Fruit fly (Drosophila melanogaster): Measurements from ENCODE around the gene Cftr.
A peak's percentile ranks its signal among the peaks of the same experiment; 100 is the strongest.

Gene Cftr

DNA sequence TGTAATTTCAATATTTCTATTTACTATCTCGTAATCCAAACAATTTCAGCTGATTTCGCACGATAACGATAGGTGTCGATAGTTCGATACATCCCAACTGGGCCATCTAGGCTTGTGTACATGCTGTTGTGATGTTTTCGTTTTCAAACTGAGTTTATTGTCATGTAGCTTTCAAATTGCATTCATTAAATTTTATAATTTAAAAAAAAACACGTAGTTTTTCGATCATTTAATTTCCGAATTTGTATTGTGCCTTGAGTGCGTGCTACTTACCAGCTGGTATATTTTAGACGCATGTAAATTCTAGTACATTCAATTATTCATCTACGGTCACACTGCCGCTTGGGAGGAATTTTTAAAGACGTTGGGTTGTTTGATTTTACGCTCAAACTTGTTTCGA is 13.4 kb downstream of the Cftr start, which contains the start of the genes CG13623 and ana1 (continued):
- TF ChIP-seq Dfd (GFP tag; optimal IDR thresholded peaks at IDR 0.05) (no peak), sc (optimal IDR thresholded peaks at IDR 0.05) (no peak), sc (GFP tag; optimal IDR thresholded peaks at IDR 0.05) (no peak), klu (GFP tag; IDR thresholded peaks at IDR 0.05) (no peak), sens (GFP tag) (no peak), CG2712 (tag; optimal IDR thresholded peaks at IDR 0.05) (no peak), Tbp (GFP tag; optimal IDR thresholded peaks at IDR 0.05) (no peak), lola (GFP tag; optimal IDR thresholded peaks at IDR 0.05) (no peak), Elba2 (GFP tag; optimal IDR thresholded peaks at IDR 0.05) (peak; percentile 51), lov (optimal IDR thresholded peaks at IDR 0.05) (no peak), lov (GFP tag; IDR thresholded peaks at IDR 0.05) (no peak), vfl (GFP tag; optimal IDR thresholded peaks at IDR 0.05) (no peak), CG2120 (GFP tag; optimal IDR thresholded peaks at IDR 0.05) (no peak), grau (tag; optimal IDR thresholded peaks at IDR 0.05) (no peak), CG3726 (GFP tag; IDR thresholded peaks at IDR 0.05) (no peak), sna (GFP tag; IDR thresholded peaks at IDR 0.05; ENCODE audit: partially characterized antibody) (peak; percentile 49; the same call in 1 of the 2 replicates), chif (GFP tag; optimal IDR thresholded peaks at IDR 0.05) (no peak), Antp (GFP tag; optimal IDR thresholded peaks at IDR 0.05) (no peak), esg (GFP tag; conservative IDR thresholded peaks at IDR 0.05) (no peak), ci (GFP tag; IDR thresholded peaks at IDR 0.05) (no peak), CG17802 (tag; optimal IDR thresholded peaks at IDR 0.05) (no peak), fd96Cb (tag; optimal IDR thresholded peaks at IDR 0.05) (no peak), CG3838 (GFP tag; optimal IDR thresholded peaks at IDR 0.05) (no peak), CG11723 (GFP tag; optimal IDR thresholded peaks at IDR 0.05) (no peak), wor (GFP tag; IDR thresholded peaks at IDR 0.05) (no peak), Hr51 (GFP tag; optimal IDR thresholded peaks at IDR 0.05) (no peak), CG4617 (GFP tag; optimal IDR thresholded peaks at IDR 0.05; ENCODE audit: borderline replicate concordance) (peak; percentile 77), Myb (GFP tag; optimal IDR thresholded peaks at IDR 0.05) (peak; percentile 72), gsb-n (tag; optimal IDR thresholded peaks at IDR 0.05) (no peak), sima (GFP tag; optimal IDR thresholded peaks at IDR 0.05) (no peak), Atf3 (GFP tag; optimal IDR thresholded peaks at IDR 0.05) (no peak), CG16863 (GFP tag; optimal IDR thresholded peaks at IDR 0.05) (no peak), ato (GFP tag; IDR thresholded peaks at IDR 0.05; ENCODE audit: partially characterized antibody) (0 out of 2 replicates have a peak, but pooled peaks have one; percentile 15), CG2116 (GFP tag; optimal IDR thresholded peaks at IDR 0.05) (peak; percentile 68), CG4730 (GFP tag; IDR thresholded peaks at IDR 0.05) (no peak), Mrtf (GFP tag; IDR thresholded peaks at IDR 0.05) (no peak), Ravus (GFP tag; IDR thresholded peaks at IDR 0.05) (no peak), CG31388 (GFP tag; optimal IDR thresholded peaks at IDR 0.05) (no peak), CG6765 (GFP tag; optimal IDR thresholded peaks at IDR 0.05) (no peak), CG17912 (GFP tag; optimal IDR thresholded peaks at IDR 0.05) (no peak), CG15696 (tag; optimal IDR thresholded peaks at IDR 0.05) (no peak), nau (GFP tag; optimal IDR thresholded peaks at IDR 0.05) (no peak), CG5180 (GFP tag; optimal IDR thresholded peaks at IDR 0.05) (no peak), trem (tag; optimal IDR thresholded peaks at IDR 0.05) (peak; percentile 69), CG5245 (GFP tag; optimal IDR thresholded peaks at IDR 0.05) (no peak), emc (GFP tag; optimal IDR thresholded peaks at IDR 0.05) (no peak), Deaf1 (tag; optimal IDR thresholded peaks at IDR 0.05) (no peak), Trl (optimal IDR thresholded peaks at IDR 0.05) (no peak), Trl (GFP tag; optimal IDR thresholded peaks at IDR 0.05) (no peak), CG9609 (GFP tag; optimal IDR thresholded peaks at IDR 0.05) (no peak), dm (GFP tag; optimal IDR thresholded peaks at IDR 0.05) (no peak), zen (tag; optimal IDR thresholded peaks at IDR 0.05) (no peak), CG10979 (tag; optimal IDR thresholded peaks at IDR 0.05) (no peak)
